Worm (Caenorhabditis elegans) whole organism, L1 larva: ENCODE measurements around the gene F47B10.9.

Experiments
- F16B12.6 ChIP-seq: fragments of 150-350 bp; optimal IDR thresholded peaks from 2 replicates; lab custom pipeline; 2014; ENCODE audit warnings: missing biosample characterization, missing genetic modification characterization
- aha-1 ChIP-seq: fragments of 150-350 bp; optimal IDR thresholded peaks from 2 replicates; lab custom pipeline; 2014; ENCODE audit warnings: missing biosample characterization, missing genetic modification characterization
- ama-1 ChIP-seq: fragments of 150-350 bp; optimal IDR thresholded peaks from 2 replicates; lab custom pipeline; 2014
- ceh-88 ChIP-seq: fragments of 200-800 bp; sonication (Bioruptor generic); IDR thresholded peaks from 2 replicates; pipeline ENCODE4 v1.3.6; 2022; ENCODE audit warnings: missing genetic modification characterization, missing compliant biosample characterization
- ces-1 ChIP-seq: fragments of 150-350 bp; optimal IDR thresholded peaks from 2 replicates; lab custom pipeline; 2014; ENCODE audit warnings: missing biosample characterization, missing genetic modification reagents, missing genetic modification characterization
- fos-1 ChIP-seq: fragments of 150-350 bp; optimal IDR thresholded peaks from 2 replicates; lab custom pipeline; 2014; ENCODE audit warnings: missing biosample characterization, missing genetic modification characterization
- lin-13 ChIP-seq: fragments of 150-350 bp; optimal IDR thresholded peaks from 2 replicates; lab custom pipeline; 2014; ENCODE audit warnings: missing biosample characterization, missing genetic modification reagents, missing genetic modification characterization
- lin-35 ChIP-seq, 2 experiments: fragments of 150-350 bp; optimal IDR thresholded peaks; 2 replicates each; lab custom pipeline; 2014; ENCODE audit warnings: missing biosample characterization in 2 of 2, missing genetic modification characterization in 2 of 2, missing genetic modification reagents in 2 of 2
- unc-130 ChIP-seq: fragments of 150-350 bp; optimal IDR thresholded peaks from 2 replicates; lab custom pipeline; 2017; ENCODE audit warnings: missing biosample characterization, missing genetic modification characterization, inconsistent platforms
- zag-1 ChIP-seq: fragments of 150-350 bp; optimal IDR thresholded peaks from 2 replicates; lab custom pipeline; 2014; ENCODE audit warnings: missing biosample characterization, missing genetic modification characterization
- ztf-4 ChIP-seq: fragments of 150-350 bp; optimal IDR thresholded peaks from 2 replicates; lab custom pipeline; 2014; ENCODE audit warnings: missing biosample characterization, missing genetic modification characterization

ce11 chrX:10910716-10911115, 3.2 kb downstream of the F47B10.9 start, which contains the start of gene F47B10.8:
- no peak for TF ChIP-seq lin-35 (GFP tag; optimal IDR thresholded peaks at IDR 0.05; lab: Kevin White, UChicago)
- no peak for TF ChIP-seq aha-1
- TF ChIP-seq ama-1 (lab: Kevin White, UChicago), result no peak
- TF ChIP-seq F16B12.6 (tag; lab: Kevin White, UChicago), result no peak
- no peak for TF ChIP-seq lin-13 (GFP tag; lab: Kevin White, UChicago)
- TF ChIP-seq ztf-4 (tag; lab: Kevin White, UChicago), result no peak
- TF ChIP-seq zag-1 (tag; lab: Kevin White, UChicago), result no peak
- no peak for TF ChIP-seq unc-130 (tag; lab: Kevin White, UChicago)
- no peak for TF ChIP-seq ces-1 (GFP tag; lab: Kevin White, UChicago)
- TF ChIP-seq fos-1 (tag; lab: Kevin White, UChicago), result no peak
- TF ChIP-seq ceh-88 (GFP tag; lab: Robert Waterston, UW), result no peak
